Worm (Caenorhabditis elegans) whole organism, L1 larva: Measurements from ENCODE around the gene F41F3.9.

ENCODE experiments used
- C04F5.9 ChIP-seq: sonication (generic microtip); optimal IDR thresholded peaks from 2 replicates; lab custom pipeline; 2016; ENCODE audit warnings: missing genetic modification characterization, missing compliant biosample characterization
- F16B12.6 ChIP-seq: fragments of 150-350 bp; optimal IDR thresholded peaks from 2 replicates; lab custom pipeline; 2014; ENCODE audit warnings: missing biosample characterization, missing genetic modification characterization
- aha-1 ChIP-seq: fragments of 150-350 bp; optimal IDR thresholded peaks from 2 replicates; lab custom pipeline; 2014; ENCODE audit warnings: missing biosample characterization, missing genetic modification characterization
- blmp-1 ChIP-seq: fragments of 150-350 bp; optimal IDR thresholded peaks from 2 replicates; lab custom pipeline; 2014; ENCODE audit warnings: missing biosample characterization, missing genetic modification characterization
- ceh-90 ChIP-seq: sonication (generic microtip); optimal IDR thresholded peaks from 2 replicates; lab custom pipeline; 2016; ENCODE audit warnings: missing genetic modification characterization, missing compliant biosample characterization
- dpl-1 ChIP-seq, 3 experiments: fragments of 150-350 bp in 2 of 3; sonication (generic microtip) in 1 of 3; optimal IDR thresholded peaks; 2 replicates each; lab custom pipeline; 2014 to 2017; ENCODE audit warnings: missing biosample characterization in 3 of 3, missing genetic modification characterization in 3 of 3, missing genetic modification reagents in 3 of 3
- dsc-1 ChIP-seq: sonication (generic microtip); optimal IDR thresholded peaks from 2 replicates; lab custom pipeline; 2016; ENCODE audit warnings: mild to moderate bottlenecking, missing genetic modification characterization, missing compliant biosample characterization
- efl-1 ChIP-seq, 4 experiments: fragments of 150-350 bp; optimal IDR thresholded peaks in 3 of 4; peaks in 1 of 4; 1 replicate in 1 of 4; 2 replicates in 3 of 4; lab custom pipeline; 2014; ENCODE audit warnings: missing biosample characterization in 2 of 4, missing genetic modification characterization in 2 of 4, missing genetic modification reagents in 2 of 4
- efl-3 ChIP-seq: fragments of 200-800 bp; sonication (Bioruptor generic); optimal IDR thresholded peaks from 2 replicates; lab custom pipeline; 2018; ENCODE audit warnings: mild to moderate bottlenecking, missing genetic modification characterization, missing compliant biosample characterization
- egl-27 ChIP-seq, 2 experiments: fragments of 150-350 bp in 1 of 2; sonication (generic microtip); optimal IDR thresholded peaks; 3 replicates each; lab custom pipeline; 2017 to 2018; ENCODE audit warnings: missing biosample characterization in 2 of 2, missing genetic modification characterization in 2 of 2, missing genetic modification reagents in 2 of 2
- elt-2 ChIP-seq: sonication (generic microtip); optimal IDR thresholded peaks from 2 replicates; lab custom pipeline; 2016; ENCODE audit warnings: missing genetic modification characterization, mild to moderate bottlenecking, inconsistent platforms, missing compliant biosample characterization, missing genetic modification reagents
- elt-3 ChIP-seq, 6 experiments: fragments of 150-350 bp in 1 of 6; sonication (generic microtip); optimal IDR thresholded peaks; 2 replicates each; lab custom pipeline; 2017 to 2018; ENCODE audit warnings: missing biosample characterization in 6 of 6, missing genetic modification characterization in 6 of 6, inconsistent platforms in 1 of 6
- fkh-8 ChIP-seq: sonication (generic microtip); optimal IDR thresholded peaks from 2 replicates; lab custom pipeline; 2016; ENCODE audit warnings: mild to moderate bottlenecking, missing genetic modification characterization, missing compliant biosample characterization
- grh-1 ChIP-seq: fragments of 200-800 bp; sonication (Bioruptor generic); IDR thresholded peaks from 2 replicates; pipeline ENCODE4 v1.3.6; 2022; ENCODE audit warnings: missing genetic modification reagents, missing genetic modification characterization, missing compliant biosample characterization
- hlh-17 ChIP-seq: fragments of 200-800 bp; sonication (Bioruptor generic); optimal IDR thresholded peaks from 2 replicates; lab custom pipeline; 2018; ENCODE audit warnings: missing genetic modification characterization, mild to moderate bottlenecking, missing compliant biosample characterization, moderate library complexity, borderline replicate concordance
- hlh-4 ChIP-seq: sonication (generic microtip); optimal IDR thresholded peaks from 2 replicates; lab custom pipeline; 2016; ENCODE audit warnings: mild to moderate bottlenecking, missing genetic modification characterization, missing compliant biosample characterization
- isw-1 ChIP-seq: fragments of 200-800 bp; sonication (Bioruptor generic); IDR thresholded peaks from 2 replicates; pipeline ENCODE4 v1.3.6; 2022; ENCODE audit warnings: missing genetic modification characterization, missing compliant biosample characterization
- jun-1 ChIP-seq: fragments of 150-350 bp; optimal IDR thresholded peaks from 2 replicates; lab custom pipeline; 2014; ENCODE audit warnings: missing biosample characterization, missing genetic modification reagents, missing genetic modification characterization
- lin-13 ChIP-seq: fragments of 150-350 bp; optimal IDR thresholded peaks from 2 replicates; lab custom pipeline; 2014; ENCODE audit warnings: missing biosample characterization, missing genetic modification reagents, missing genetic modification characterization
- lin-35 ChIP-seq, 2 experiments: fragments of 150-350 bp; optimal IDR thresholded peaks; 2 replicates each; lab custom pipeline; 2014; ENCODE audit warnings: missing biosample characterization in 2 of 2, missing genetic modification characterization in 2 of 2, missing genetic modification reagents in 2 of 2
- lin-39 ChIP-seq: fragments of 150-350 bp; optimal IDR thresholded peaks from 2 replicates; lab custom pipeline; 2014; ENCODE audit warnings: missing biosample characterization, missing genetic modification reagents, missing genetic modification characterization
- mab-9 ChIP-seq: fragments of 200-800 bp; sonication (Bioruptor generic); IDR thresholded peaks from 2 replicates; pipeline ENCODE4 v1.3.6; 2022; ENCODE audit warnings: missing genetic modification reagents, missing genetic modification characterization, missing compliant biosample characterization
- mef-2 ChIP-seq: fragments of 150-350 bp; optimal IDR thresholded peaks from 2 replicates; lab custom pipeline; 2014; ENCODE audit warnings: missing biosample characterization, missing genetic modification characterization
- mep-1 ChIP-seq: fragments of 150-350 bp; optimal IDR thresholded peaks from 2 replicates; lab custom pipeline; 2014; ENCODE audit warnings: missing biosample characterization, missing genetic modification characterization
- nhr-11 ChIP-seq: fragments of 150-350 bp; optimal IDR thresholded peaks from 2 replicates; lab custom pipeline; 2014; ENCODE audit warnings: missing biosample characterization, missing genetic modification characterization
- nhr-19 ChIP-seq: fragments of 200-800 bp; sonication (Bioruptor generic); conservative IDR thresholded peaks from 2 replicates; pipeline ENCODE4 v1.3.6; 2022; ENCODE audit warnings: missing genetic modification characterization, missing compliant biosample characterization
- nhr-20 ChIP-seq: sonication (generic microtip); optimal IDR thresholded peaks from 2 replicates; lab custom pipeline; 2016; ENCODE audit warnings: mild to moderate bottlenecking, missing genetic modification characterization, missing compliant biosample characterization
- nhr-237 ChIP-seq: fragments of 150-350 bp; optimal IDR thresholded peaks from 2 replicates; lab custom pipeline; 2014; ENCODE audit warnings: missing biosample characterization, missing genetic modification characterization
- nhr-28 ChIP-seq: fragments of 150-350 bp; optimal IDR thresholded peaks from 2 replicates; lab custom pipeline; 2014; ENCODE audit warnings: missing biosample characterization, missing genetic modification characterization
- nhr-47 ChIP-seq: sonication (generic microtip); optimal IDR thresholded peaks from 2 replicates; lab custom pipeline; 2016; ENCODE audit warnings: mild to moderate bottlenecking, missing genetic modification characterization, moderate library complexity, missing compliant biosample characterization
- nhr-71 ChIP-seq: sonication (generic microtip); optimal IDR thresholded peaks from 2 replicates; lab custom pipeline; 2016; ENCODE audit warnings: mild to moderate bottlenecking, missing genetic modification characterization, moderate library complexity, missing compliant biosample characterization
- nhr-77 ChIP-seq: fragments of 150-350 bp; optimal IDR thresholded peaks from 2 replicates; lab custom pipeline; 2014; ENCODE audit warnings: missing biosample characterization, missing genetic modification characterization
- nhr-90 ChIP-seq: sonication (generic microtip); optimal IDR thresholded peaks from 2 replicates; lab custom pipeline; 2016; ENCODE audit warnings: mild to moderate bottlenecking, missing genetic modification characterization, missing compliant biosample characterization; ENCODE audit not compliant: poor library complexity
- pag-3 ChIP-seq: sonication (generic microtip); optimal IDR thresholded peaks from 2 replicates; lab custom pipeline; 2017; ENCODE audit warnings: missing genetic modification characterization, mild to moderate bottlenecking, missing compliant biosample characterization, antibody characterized with exemption, borderline replicate concordance; ENCODE audit not compliant: insufficient read depth
- pqm-1 ChIP-seq: sonication (generic microtip); optimal IDR thresholded peaks from 3 replicates; lab custom pipeline; 2017; ENCODE audit warnings: missing biosample characterization, missing genetic modification characterization
- skn-1 ChIP-seq: fragments of 150-350 bp; optimal IDR thresholded peaks from 2 replicates; lab custom pipeline; 2014; ENCODE audit warnings: missing biosample characterization, missing genetic modification characterization
- sptf-1 ChIP-seq: fragments of 150-350 bp; optimal IDR thresholded peaks from 2 replicates; lab custom pipeline; 2014; ENCODE audit warnings: missing biosample characterization, missing genetic modification characterization
- swsn-7 ChIP-seq: sonication (generic microtip); optimal IDR thresholded peaks from 2 replicates; lab custom pipeline; 2016; ENCODE audit warnings: missing genetic modification characterization, missing compliant biosample characterization
- tbx-2 ChIP-seq: sonication (generic microtip); optimal IDR thresholded peaks from 2 replicates; lab custom pipeline; 2016; ENCODE audit warnings: missing genetic modification characterization, missing compliant biosample characterization
- tlp-1 ChIP-seq: fragments of 150-350 bp; optimal IDR thresholded peaks from 2 replicates; lab custom pipeline; 2014; ENCODE audit warnings: missing biosample characterization, missing genetic modification characterization
- unc-30 ChIP-seq: sonication (generic microtip); optimal IDR thresholded peaks from 2 replicates; lab custom pipeline; 2017; ENCODE audit warnings: missing biosample characterization, missing genetic modification characterization
- unc-62 ChIP-seq: fragments of 150-350 bp; optimal IDR thresholded peaks from 2 replicates; lab custom pipeline; 2014; ENCODE audit warnings: missing biosample characterization, missing genetic modification reagents, missing genetic modification characterization
- unc-86 ChIP-seq: sonication (generic microtip); optimal IDR thresholded peaks from 2 replicates; lab custom pipeline; 2016; ENCODE audit warnings: missing genetic modification characterization, missing compliant biosample characterization
- xbp-1 ChIP-seq: sonication (generic microtip); optimal IDR thresholded peaks from 2 replicates; lab custom pipeline; 2016; ENCODE audit warnings: missing genetic modification characterization, missing compliant biosample characterization
- ztf-11 ChIP-seq, 2 experiments: sonication (generic microtip); optimal IDR thresholded peaks; 2 replicates each; lab custom pipeline; 2016 to 2017; ENCODE audit warnings: missing genetic modification characterization in 2 of 2, missing biosample characterization in 1 of 2, missing compliant biosample characterization in 1 of 2
- ztf-4 ChIP-seq: fragments of 150-350 bp; optimal IDR thresholded peaks from 2 replicates; lab custom pipeline; 2014; ENCODE audit warnings: missing biosample characterization, missing genetic modification characterization

Gene F41F3.9

ce11 chrV:4655175-4655574 lies at the start of gene F41F3.9:
Gene F41F3.9, plus strand, starts transcription at chrV:4655475.
- no peak for TF ChIP-seq ztf-11 (tag; optimal IDR thresholded peaks at IDR 0.05; lab: Kevin White, UChicago)
- TF ChIP-seq, all 84 proteins: peak for 0

ce11 chrV:4606828-4607227 lies 48.4 kb upstream of the F41F3.9 start, which contains the start of gene txt-6:
Gene txt-6, minus strand, starts transcription at chrV:4606928.
- TF ChIP-seq C04F5.9 (tag; lab: Kevin White, UChicago) (no peak), nhr-90 (tag; lab: Kevin White, UChicago) (no peak), unc-62 (GFP tag; lab: Kevin White, UChicago) (no peak), efl-3 (GFP tag; lab: Kevin White, UChicago) (no peak), mab-9 (GFP tag; lab: Robert Waterston, UW) (no peak), pag-3 (tag; lab: Kevin White, UChicago) (no peak), lin-13 (GFP tag; lab: Kevin White, UChicago) (no peak), aha-1 (tag; lab: Kevin White, UChicago) (no peak), sptf-1 (tag; lab: Kevin White, UChicago) (no peak), mep-1 (no peak), nhr-237 (no peak)
- TF ChIP-seq, all 84 proteins: peak for 0

ce11 chrV:4615802-4616201 lies 39.5 kb upstream of the F41F3.9 start, which contains the start of the genes Y61A9LA.10 and F54D11.4:
Gene Y61A9LA.10, minus strand, starts transcription at chrV:4615817.
Gene F54D11.4, plus strand, starts transcription at chrV:4616151.
- TF ChIP-seq skn-1 (peak; percentile 54), lin-13 (GFP tag; lab: Kevin White, UChicago) (no peak), nhr-11 (tag; lab: Kevin White, UChicago) (no peak), efl-1 (optimal IDR thresholded peaks at IDR 0.05; lab: Kevin White, UChicago) (peak; percentile 55 to 63), efl-1 (GFP tag; optimal IDR thresholded peaks at IDR 0.05 in 1 of 2; lab: Kevin White, UChicago) (peak; percentile 66 to 94), C04F5.9 (tag; lab: Kevin White, UChicago) (no peak), nhr-237 (no peak), nhr-19 (no peak; the same call in 1 of the 2 replicates), hlh-4 (tag; lab: Kevin White, UChicago) (no peak), hlh-17 (GFP tag; lab: Kevin White, UChicago) (no peak), nhr-77 (tag; lab: Kevin White, UChicago) (no peak), nhr-47 (tag; lab: Kevin White, UChicago) (peak; percentile 80), dpl-1 (GFP tag; optimal IDR thresholded peaks at IDR 0.05; lab: Kevin White, UChicago) (peak; percentile 53 to 73 (median 66)), lin-39 (peak; percentile 32), blmp-1 (tag; lab: Kevin White, UChicago) (peak; percentile 39), nhr-28 (tag; lab: Kevin White, UChicago) (no peak), sptf-1 (tag; lab: Kevin White, UChicago) (no peak), jun-1 (no peak), ztf-11 (tag; optimal IDR thresholded peaks at IDR 0.05; lab: Kevin White, UChicago) (no peak), unc-62 (GFP tag; lab: Kevin White, UChicago) (no peak), nhr-71 (tag; lab: Kevin White, UChicago) (peak; percentile 79), mef-2 (tag; lab: Kevin White, UChicago) (no peak), mep-1 (peak; percentile 84), unc-86 (tag; lab: Kevin White, UChicago) (peak; percentile 40), grh-1 (GFP tag; lab: Robert Waterston, UW) (0 out of 2 replicates have a peak, but pooled peaks have one; percentile 9), aha-1 (tag; lab: Kevin White, UChicago) (no peak), tbx-2 (peak; percentile 61), dsc-1 (peak; percentile 66), unc-30 (no peak), tlp-1 (tag; lab: Kevin White, UChicago) (no peak), lin-35 (GFP tag; optimal IDR thresholded peaks at IDR 0.05; lab: Kevin White, UChicago) (peak; percentile 54 to 75), xbp-1 (peak; percentile 74), fkh-8 (tag; lab: Kevin White, UChicago) (no peak), ztf-4 (no peak), nhr-20 (tag; lab: Kevin White, UChicago) (peak; percentile 59), F16B12.6 (tag; lab: Kevin White, UChicago) (peak; percentile 5), swsn-7 (peak; percentile 67), isw-1 (peak; percentile 19; the same call in 1 of the 2 replicates), pqm-1 (tag; lab: Kevin White, UChicago) (no peak), mab-9 (GFP tag; lab: Robert Waterston, UW) (no peak), egl-27 (tag; optimal IDR thresholded peaks at IDR 0.05; lab: Kevin White, UChicago) (no peak), ceh-90 (tag; lab: Kevin White, UChicago) (no peak), elt-2 (peak; percentile 28), elt-3 (tag; optimal IDR thresholded peaks at IDR 0.05; lab: Kevin White, UChicago) (peak in 1 of 6 experiments; percentile 43)
